Fruit fly (Drosophila melanogaster) whole organism, embryonic: ENCODE measurements around the gene Pbp45.

Source experiments
- CG10147 ChIP-seq: fragments of 200-800 bp; sonication (Bioruptor generic); optimal IDR thresholded peaks from 2 replicates; lab custom pipeline; 2019; ENCODE audit warnings: missing biosample characterization, mild to moderate bottlenecking, missing genetic modification characterization, moderate library complexity
- CG10209 ChIP-seq: fragments of 200-800 bp; sonication (Bioruptor generic); optimal IDR thresholded peaks from 3 replicates; lab custom pipeline; 2017; ENCODE audit warnings: missing biosample characterization, mild to moderate bottlenecking, missing genetic modification characterization, missing genetic modification reagents
- CG1024 ChIP-seq: fragments of 200-800 bp; sonication (Bioruptor generic); IDR thresholded peaks from 2 replicates; pipeline ENCODE4 v1.3.6; 2022; ENCODE audit warnings: missing biosample characterization, missing genetic modification characterization
- CG10462 ChIP-seq: fragments of 200-800 bp; sonication (Bioruptor generic); optimal IDR thresholded peaks from 2 replicates; lab custom pipeline; 2016; ENCODE audit warnings: missing biosample characterization, missing genetic modification characterization
- CG12071 ChIP-seq: fragments of 200-800 bp; sonication (Bioruptor generic); optimal IDR thresholded peaks from 3 replicates; lab custom pipeline; 2018; ENCODE audit warnings: missing biosample characterization, mild to moderate bottlenecking, missing genetic modification characterization
- CG12769 ChIP-seq: fragments of 200-800 bp; sonication (Bioruptor generic); optimal IDR thresholded peaks from 2 replicates; lab custom pipeline; 2019; ENCODE audit warnings: missing biosample characterization, mild to moderate bottlenecking, missing genetic modification characterization, moderate library complexity
- CG14441 ChIP-seq: fragments of 200-800 bp; sonication (Bioruptor generic); IDR thresholded peaks from 2 replicates; pipeline ENCODE4 v1.3.6; 2022; ENCODE audit warnings: missing biosample characterization, missing genetic modification characterization
- CG14965 ChIP-seq: fragments of 200-800 bp; sonication (Bioruptor generic); optimal IDR thresholded peaks from 2 replicates; lab custom pipeline; 2016; ENCODE audit warnings: missing biosample characterization, missing genetic modification characterization, borderline replicate concordance
- CG16779 ChIP-seq: fragments of 200-800 bp; sonication (Bioruptor generic); IDR thresholded peaks from 2 replicates; pipeline ENCODE4 v1.3.6; 2022; ENCODE audit warnings: missing biosample characterization, missing genetic modification characterization
- CG16813 ChIP-seq: fragments of 200-800 bp; sonication (Bioruptor generic); IDR thresholded peaks from 3 replicates; pipeline ENCODE4 v1.3.6; 2022; ENCODE audit warnings: missing biosample characterization, missing genetic modification characterization; ENCODE audit not compliant: partially characterized antibody
- CG16863 ChIP-seq: fragments of 200-800 bp; sonication (Bioruptor generic); optimal IDR thresholded peaks from 3 replicates; lab custom pipeline; 2016; ENCODE audit warnings: missing biosample characterization, missing genetic modification characterization
- CG18764 ChIP-seq: fragments of 200-800 bp; sonication (Bioruptor generic); optimal IDR thresholded peaks from 3 replicates; lab custom pipeline; 2016; ENCODE audit warnings: missing biosample characterization, missing genetic modification characterization
- CG2199 ChIP-seq: fragments of 200-800 bp; sonication (Bioruptor generic); IDR thresholded peaks from 3 replicates; pipeline ENCODE4 v1.3.6; 2022; ENCODE audit warnings: missing biosample characterization, missing genetic modification characterization
- CG30431 ChIP-seq: fragments of 200-800 bp; sonication (Bioruptor generic); optimal IDR thresholded peaks from 2 replicates; lab custom pipeline; 2017; ENCODE audit warnings: missing biosample characterization, missing genetic modification characterization
- CG42726 ChIP-seq: fragments of 200-800 bp; sonication (Bioruptor generic); IDR thresholded peaks from 2 replicates; pipeline ENCODE4 v1.3.6; 2022; ENCODE audit warnings: missing biosample characterization, missing genetic modification characterization; ENCODE audit not compliant: partially characterized antibody
- CG4820 ChIP-seq: fragments of 200-800 bp; sonication (Bioruptor generic); optimal IDR thresholded peaks from 3 replicates; lab custom pipeline; 2016; ENCODE audit warnings: missing biosample characterization, missing genetic modification characterization
- CG6689 ChIP-seq: fragments of 200-800 bp; sonication (Bioruptor generic); IDR thresholded peaks from 2 replicates; pipeline ENCODE4 v1.3.6; 2022; ENCODE audit warnings: missing biosample characterization, missing genetic modification characterization
- CG7372 ChIP-seq: fragments of 200-800 bp; sonication (Bioruptor generic); IDR thresholded peaks from 2 replicates; pipeline ENCODE4 v1.3.6; 2022; ENCODE audit warnings: missing biosample characterization, missing genetic modification characterization
- CG7556 ChIP-seq: fragments of 200-800 bp; sonication (Bioruptor generic); optimal IDR thresholded peaks from 2 replicates; lab custom pipeline; 2017; ENCODE audit warnings: missing biosample characterization, mild to moderate bottlenecking, missing genetic modification characterization
- CG8089 ChIP-seq: fragments of 200-800 bp; sonication (Bioruptor generic); optimal IDR thresholded peaks from 3 replicates; lab custom pipeline; 2016; ENCODE audit warnings: missing biosample characterization, missing genetic modification characterization
- CG8478 ChIP-seq: fragments of >200 bp; optimal IDR thresholded peaks from 2 replicates; lab custom pipeline; 2018
- CTCF ChIP-seq: fragments of 200-800 bp; sonication (Bioruptor generic); optimal IDR thresholded peaks from 2 replicates; lab custom pipeline; 2017; ENCODE audit warnings: missing biosample characterization, mild to moderate bottlenecking, missing genetic modification characterization, moderate library complexity
- Chrac-16 ChIP-seq: fragments of 200-800 bp; sonication (Bioruptor generic); optimal IDR thresholded peaks from 3 replicates; lab custom pipeline; 2016; ENCODE audit warnings: missing biosample characterization, missing genetic modification characterization
- D ChIP-seq, 2 experiments: fragments of 200-800 bp in 1 of 2; fragments of >200 bp in 1 of 2; sonication (Bioruptor generic) in 1 of 2; optimal IDR thresholded peaks; 2 replicates in 1 of 2; 3 replicates in 1 of 2; lab custom pipeline; 2017; ENCODE audit warnings: mild to moderate bottlenecking in 1 of 2, missing biosample characterization in 1 of 2, missing genetic modification characterization in 1 of 2, missing genetic modification reagents in 1 of 2
- E2f2 ChIP-seq: fragments of 200-800 bp; sonication (Bioruptor generic); IDR thresholded peaks from 2 replicates; pipeline ENCODE4 v1.3.6; 2022; ENCODE audit warnings: missing biosample characterization, missing genetic modification characterization
- Fer1 ChIP-seq: fragments of 200-800 bp; sonication (Bioruptor generic); optimal IDR thresholded peaks from 2 replicates; lab custom pipeline; 2017; ENCODE audit warnings: missing biosample characterization, mild to moderate bottlenecking, missing genetic modification characterization
- Meics ChIP-seq: fragments of 200-800 bp; sonication (Bioruptor generic); optimal IDR thresholded peaks from 2 replicates; lab custom pipeline; 2017; ENCODE audit warnings: missing biosample characterization, mild to moderate bottlenecking, missing genetic modification characterization
- Sry-δ ChIP-seq: fragments of 200-800 bp; sonication (Bioruptor generic); optimal IDR thresholded peaks from 2 replicates; lab custom pipeline; 2016; ENCODE audit warnings: missing biosample characterization, missing genetic modification characterization
- Stat92E ChIP-seq, 3 experiments: fragments of >200 bp in 2 of 3; fragments of 200-800 bp in 1 of 3; sonication (Bioruptor generic) in 1 of 3; optimal IDR thresholded peaks; 2 replicates each; lab custom pipeline; 2017 to 2019; ENCODE audit warnings: missing biosample characterization in 3 of 3, missing genetic modification characterization in 3 of 3, mild to moderate bottlenecking in 1 of 3, moderate library complexity in 1 of 3
- Xbp1 ChIP-seq: fragments of 200-800 bp; sonication (Bioruptor generic); optimal IDR thresholded peaks from 3 replicates; lab custom pipeline; 2016; ENCODE audit warnings: missing biosample characterization, mild to moderate bottlenecking, missing genetic modification characterization
- Xrp1 ChIP-seq: fragments of 200-800 bp; sonication (Bioruptor generic); IDR thresholded peaks from 2 replicates; pipeline ENCODE4 v1.3.6; 2022; ENCODE audit warnings: missing biosample characterization, missing genetic modification characterization
- YL-1 ChIP-seq: fragments of 200-800 bp; sonication (Bioruptor generic); optimal IDR thresholded peaks from 3 replicates; lab custom pipeline; 2017; ENCODE audit warnings: missing biosample characterization, mild to moderate bottlenecking, missing genetic modification characterization
- ab ChIP-seq: fragments of 200-800 bp; sonication (Bioruptor generic); optimal IDR thresholded peaks from 2 replicates; lab custom pipeline; 2016; ENCODE audit warnings: missing biosample characterization, missing genetic modification characterization
- ash1 ChIP-seq: fragments of 200-800 bp; sonication (Bioruptor generic); optimal IDR thresholded peaks from 2 replicates; lab custom pipeline; 2018; ENCODE audit warnings: missing biosample characterization, mild to moderate bottlenecking, missing genetic modification characterization
- bowl ChIP-seq: fragments of 200-800 bp; sonication (Bioruptor generic); IDR thresholded peaks from 2 replicates; pipeline ENCODE4 v1.3.6; 2022; ENCODE audit warnings: missing biosample characterization, missing genetic modification characterization
- br ChIP-seq: fragments of >200 bp; optimal IDR thresholded peaks from 2 replicates; lab custom pipeline; 2017
- cas ChIP-seq: fragments of 200-800 bp; sonication (Bioruptor generic); IDR thresholded peaks from 2 replicates; pipeline ENCODE4 v1.3.6; 2022; ENCODE audit warnings: missing biosample characterization, missing genetic modification characterization
- crc ChIP-seq: fragments of 200-800 bp; sonication (Bioruptor generic); optimal IDR thresholded peaks from 2 replicates; lab custom pipeline; 2016; ENCODE audit warnings: missing biosample characterization, missing genetic modification characterization
- crp ChIP-seq, 2 experiments: fragments of 200-800 bp; sonication (Bioruptor generic); optimal IDR thresholded peaks; 2 replicates in 1 of 2; 3 replicates in 1 of 2; lab custom pipeline; 2017; ENCODE audit warnings: missing biosample characterization in 2 of 2, missing genetic modification characterization in 2 of 2, mild to moderate bottlenecking in 1 of 2, moderate library complexity in 1 of 2
- dati ChIP-seq: fragments of 200-800 bp; sonication (Bioruptor generic); IDR thresholded peaks from 2 replicates; pipeline ENCODE4 v1.3.6; 2022; ENCODE audit warnings: missing biosample characterization, missing genetic modification characterization
- dmrt99B ChIP-seq: fragments of 200-800 bp; sonication (Bioruptor generic); optimal IDR thresholded peaks from 2 replicates; lab custom pipeline; 2018; ENCODE audit warnings: missing biosample characterization, mild to moderate bottlenecking, missing genetic modification characterization, moderate library complexity
- fd64A ChIP-seq: fragments of 200-800 bp; sonication (Bioruptor generic); optimal IDR thresholded peaks from 3 replicates; lab custom pipeline; 2018; ENCODE audit warnings: missing biosample characterization, mild to moderate bottlenecking, missing genetic modification characterization
- gcm ChIP-seq: fragments of 200-800 bp; sonication (Bioruptor generic); optimal IDR thresholded peaks from 2 replicates; lab custom pipeline; 2019; ENCODE audit warnings: missing biosample characterization, mild to moderate bottlenecking, missing genetic modification characterization, moderate library complexity
- gsb ChIP-seq: fragments of 200-800 bp; sonication (Bioruptor generic); IDR thresholded peaks from 2 replicates; pipeline ENCODE4 v1.3.6; 2022; ENCODE audit warnings: missing biosample characterization, missing genetic modification characterization
- inv ChIP-seq: fragments of 200-800 bp; sonication (Bioruptor generic); IDR thresholded peaks from 2 replicates; pipeline ENCODE4 v1.3.6; 2022; ENCODE audit warnings: missing biosample characterization, missing genetic modification characterization; ENCODE audit not compliant: partially characterized antibody
- jumu ChIP-seq: fragments of 200-800 bp; sonication (Bioruptor generic); optimal IDR thresholded peaks from 3 replicates; lab custom pipeline; 2016; ENCODE audit warnings: missing biosample characterization, missing genetic modification characterization
- pita ChIP-seq: fragments of 200-800 bp; sonication (Bioruptor generic); optimal IDR thresholded peaks from 2 replicates; lab custom pipeline; 2017; ENCODE audit warnings: missing biosample characterization, mild to moderate bottlenecking, missing genetic modification characterization
- sisA ChIP-seq: fragments of 200-800 bp; sonication (Bioruptor generic); IDR thresholded peaks from 2 replicates; pipeline ENCODE4 v1.3.6; 2022; ENCODE audit warnings: missing biosample characterization, missing genetic modification characterization
- toy ChIP-seq: fragments of 200-800 bp; sonication (Bioruptor generic); IDR thresholded peaks from 2 replicates; pipeline ENCODE4 v1.3.6; 2022; ENCODE audit warnings: missing biosample characterization, missing genetic modification characterization
- trh ChIP-seq: fragments of 200-800 bp; sonication (Bioruptor generic); optimal IDR thresholded peaks from 2 replicates; lab custom pipeline; 2016; ENCODE audit warnings: missing biosample characterization, missing genetic modification characterization
- unc-4 ChIP-seq: fragments of 200-800 bp; sonication (Bioruptor generic); IDR thresholded peaks from 2 replicates; pipeline ENCODE4 v1.3.6; 2022; ENCODE audit warnings: missing biosample characterization, missing genetic modification characterization; ENCODE audit not compliant: partially characterized antibody

Pbp45 gene

DNA sequence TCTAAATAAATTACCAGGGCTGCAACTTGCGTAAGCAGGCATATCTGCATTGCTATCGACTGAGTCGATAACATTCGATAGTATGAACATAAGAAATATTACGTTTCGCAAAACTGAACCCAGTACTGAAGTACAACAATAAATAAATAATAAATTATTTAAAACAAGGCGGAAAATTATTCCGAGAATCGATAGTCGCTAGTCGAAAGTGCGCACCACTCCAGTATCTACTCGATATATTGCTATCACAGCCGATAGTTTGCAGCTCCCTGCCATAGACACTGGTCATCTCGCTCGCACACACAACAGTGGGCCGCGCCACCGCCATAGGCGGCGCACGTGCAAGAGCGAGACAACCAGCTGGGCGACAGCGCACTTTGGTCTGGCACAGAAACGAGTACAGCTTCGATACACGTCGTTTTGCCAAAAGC, 45.9 kb downstream of the Pbp45 start, which contains the start of gene nsl1 (continued):
- TF ChIP-seq CG14441 (GFP tag; lab: Robert Waterston, UW) = 0 out of 2 replicates have a peak, but pooled peaks have one; percentile 24
- no peak for TF ChIP-seq pita (GFP tag; lab: Kevin White, UChicago)
- TF ChIP-seq YL-1 (GFP tag; lab: Kevin White, UChicago) = peak; percentile 94
- TF ChIP-seq CG16779 (GFP tag; lab: Robert Waterston, UW) = no peak
- TF ChIP-seq sisA (GFP tag; lab: Robert Waterston, UW) = peak; percentile 44; the same call in 1 of the 2 replicates
- TF ChIP-seq Sry-δ (GFP tag; lab: Kevin White, UChicago) = peak; percentile 85
- TF ChIP-seq Xrp1 = no peak; the same call in 1 of the 2 replicates
- TF ChIP-seq D (optimal IDR thresholded peaks at IDR 0.05; lab: Kevin White, UChicago) = no peak
- no peak for TF ChIP-seq D (GFP tag; optimal IDR thresholded peaks at IDR 0.05; lab: Kevin White, UChicago)
- no peak for TF ChIP-seq CG8089 (GFP tag; lab: Kevin White, UChicago)
- TF ChIP-seq toy (GFP tag; lab: Robert Waterston, UW) = no peak
- TF ChIP-seq trh (GFP tag; lab: Kevin White, UChicago) = no peak
- no peak for TF ChIP-seq dati (GFP tag; lab: Robert Waterston, UW)
- TF ChIP-seq CG1024 = no peak
- TF ChIP-seq Fer1 (GFP tag; lab: Kevin White, UChicago) = peak; percentile 39
- TF ChIP-seq CG16813 (GFP tag; lab: Robert Waterston, UW) = peak; percentile 98
- TF ChIP-seq CG16863 (GFP tag; lab: Kevin White, UChicago) = peak; percentile 78
- no peak for TF ChIP-seq CG7372 (GFP tag; lab: Robert Waterston, UW)
- peak; percentile 6 for TF ChIP-seq ab (GFP tag; lab: Kevin White, UChicago)
- TF ChIP-seq Stat92E (GFP tag; optimal IDR thresholded peaks at IDR 0.05; lab: Kevin White, UChicago) = no peak
- TF ChIP-seq CG8478 = peak; percentile 89
- TF ChIP-seq CG30431 (GFP tag; lab: Kevin White, UChicago) = no peak
- TF ChIP-seq jumu = peak; percentile 49
- peak; percentile 97 for TF ChIP-seq inv (GFP tag; lab: Robert Waterston, UW)
- no peak for TF ChIP-seq br (lab: Kevin White, UChicago)
- TF ChIP-seq CG6689 (GFP tag; lab: Robert Waterston, UW) = peak; percentile 47; the same call in 1 of the 2 replicates
- no peak for TF ChIP-seq fd64A
- TF ChIP-seq ash1 (GFP tag; lab: Kevin White, UChicago) = no peak
- no peak for TF ChIP-seq dmrt99B (tag; lab: Kevin White, UChicago)
- peak; percentile 14 for TF ChIP-seq CG4820
- peak; percentile 61 for TF ChIP-seq E2f2
- no peak for TF ChIP-seq CG7556
- TF ChIP-seq CG2199 = 0 out of 3 replicates have a peak, but pooled peaks have one; percentile 44
- peak in 1 of 2 experiments; percentile 5 for TF ChIP-seq crp (GFP tag; optimal IDR thresholded peaks at IDR 0.05; lab: Kevin White, UChicago)
- no peak for TF ChIP-seq CG14965 (GFP tag; lab: Kevin White, UChicago)
- TF ChIP-seq unc-4 (GFP tag; lab: Robert Waterston, UW) = peak; percentile 95
- peak; percentile 47 for TF ChIP-seq CTCF (GFP tag; lab: Kevin White, UChicago)
- no peak for TF ChIP-seq CG10209 (GFP tag; lab: Kevin White, UChicago)
- TF ChIP-seq Xbp1 (GFP tag; lab: Kevin White, UChicago) = peak; percentile 55
- no peak for TF ChIP-seq CG10147 (GFP tag; lab: Kevin White, UChicago)
- TF ChIP-seq Meics (GFP tag; lab: Kevin White, UChicago) = peak; percentile 9
- TF ChIP-seq CG42726 = peak; percentile 94
- TF ChIP-seq CG10462 (GFP tag; lab: Kevin White, UChicago) = peak; percentile 54
- TF ChIP-seq crc (GFP tag; lab: Kevin White, UChicago) = no peak
- no peak for TF ChIP-seq cas (GFP tag; lab: Robert Waterston, UW)
- no peak for TF ChIP-seq CG12769 (tag; lab: Kevin White, UChicago)
- peak; percentile 23 for TF ChIP-seq CG18764 (GFP tag; lab: Kevin White, UChicago)
- no peak for TF ChIP-seq bowl (GFP tag; lab: Robert Waterston, UW)
- no peak for TF ChIP-seq CG12071 (GFP tag; lab: Kevin White, UChicago)
- TF ChIP-seq gcm = peak; percentile 14
- TF ChIP-seq gsb (GFP tag; lab: Robert Waterston, UW) = no peak
- peak; percentile 44 for TF ChIP-seq Chrac-16 (GFP tag; lab: Kevin White, UChicago)
